Fruit fly (Drosophila melanogaster) whole organism, prepupa: ENCODE results near the gene btd.

Source experiments
- CG11294 ChIP-seq: fragments of 200-800 bp; sonication (Bioruptor generic); IDR thresholded peaks from 2 replicates; pipeline ENCODE4 v1.3.6; 2022; ENCODE audit warnings: missing biosample characterization, missing genetic modification characterization
- CG11902 ChIP-seq: fragments of 200-800 bp; sonication (Bioruptor generic); optimal IDR thresholded peaks from 3 replicates; lab custom pipeline; 2016; ENCODE audit warnings: missing biosample characterization, missing genetic modification characterization
- CG15336 ChIP-seq: fragments of 200-800 bp; sonication (Bioruptor generic); IDR thresholded peaks from 2 replicates; pipeline ENCODE4 v1.3.6; 2022; ENCODE audit warnings: missing biosample characterization, missing genetic modification characterization
- CG16779 ChIP-seq: fragments of 200-800 bp; sonication (Bioruptor generic); optimal IDR thresholded peaks from 3 replicates; lab custom pipeline; 2017; ENCODE audit warnings: missing biosample characterization, mild to moderate bottlenecking, missing genetic modification characterization
- CG3032 ChIP-seq: fragments of 200-800 bp; optimal IDR thresholded peaks from 2 replicates; lab custom pipeline; 2019; ENCODE audit warnings: missing biosample characterization, mild to moderate bottlenecking, missing genetic modification characterization, moderate library complexity
- CG31627 ChIP-seq: fragments of 200-800 bp; sonication (Bioruptor generic); optimal IDR thresholded peaks from 3 replicates; lab custom pipeline; 2016; ENCODE audit warnings: missing biosample characterization, missing genetic modification characterization
- CG32006 ChIP-seq: fragments of 200-800 bp; sonication (Bioruptor generic); optimal IDR thresholded peaks from 3 replicates; lab custom pipeline; 2017; ENCODE audit warnings: missing biosample characterization, mild to moderate bottlenecking, missing genetic modification characterization
- CG34406 ChIP-seq: fragments of 200-800 bp; sonication (Bioruptor generic); optimal IDR thresholded peaks from 3 replicates; lab custom pipeline; 2016; ENCODE audit warnings: missing biosample characterization, missing genetic modification characterization
- CG3919 ChIP-seq: fragments of 200-800 bp; sonication (Bioruptor generic); optimal IDR thresholded peaks from 3 replicates; lab custom pipeline; 2016; ENCODE audit warnings: missing biosample characterization, missing genetic modification characterization
- CG4318 ChIP-seq: fragments of 200-800 bp; sonication (Bioruptor generic); optimal IDR thresholded peaks from 3 replicates; lab custom pipeline; 2017; ENCODE audit warnings: missing biosample characterization, mild to moderate bottlenecking, missing genetic modification characterization
- CG6163 ChIP-seq: fragments of 200-800 bp; sonication (Bioruptor generic); IDR thresholded peaks from 3 replicates; pipeline ENCODE4 v1.3.6; 2022; ENCODE audit warnings: missing biosample characterization, missing genetic modification characterization
- CG6276 ChIP-seq: fragments of 200-800 bp; sonication (Bioruptor generic); optimal IDR thresholded peaks from 2 replicates; lab custom pipeline; 2017; ENCODE audit warnings: missing biosample characterization, mild to moderate bottlenecking, missing genetic modification characterization
- CG6808 ChIP-seq: fragments of 200-800 bp; sonication (Bioruptor generic); optimal IDR thresholded peaks from 3 replicates; lab custom pipeline; 2017; ENCODE audit warnings: missing biosample characterization, missing genetic modification characterization, mild to moderate bottlenecking, moderate library complexity, missing genetic modification reagents
- CG7368 ChIP-seq: fragments of 200-800 bp; sonication (Bioruptor generic); optimal IDR thresholded peaks from 3 replicates; lab custom pipeline; 2016; ENCODE audit warnings: missing biosample characterization, missing genetic modification characterization
- CG8119 ChIP-seq: fragments of 200-800 bp; sonication (Bioruptor generic); IDR thresholded peaks from 3 replicates; pipeline ENCODE4 v1.3.6; 2022; ENCODE audit warnings: missing biosample characterization, missing genetic modification characterization
- CG8319 ChIP-seq: fragments of 200-800 bp; sonication (Bioruptor generic); optimal IDR thresholded peaks from 3 replicates; lab custom pipeline; 2016; ENCODE audit warnings: missing biosample characterization, missing genetic modification characterization
- CG9139 ChIP-seq: fragments of 200-800 bp; sonication (Bioruptor generic); optimal IDR thresholded peaks from 3 replicates; lab custom pipeline; 2017; ENCODE audit warnings: missing biosample characterization, mild to moderate bottlenecking, missing genetic modification characterization
- Eip75B ChIP-seq: fragments of 200-800 bp; sonication (Bioruptor generic); optimal IDR thresholded peaks from 3 replicates; lab custom pipeline; 2016; ENCODE audit warnings: missing biosample characterization, missing genetic modification characterization
- Eip78C ChIP-seq: fragments of 200-800 bp; sonication (Bioruptor generic); peaks from one replicate; lab custom pipeline; 2016; ENCODE audit warnings: missing biosample characterization, missing genetic modification characterization
- Eip93F ChIP-seq: fragments of 200-800 bp; sonication (Bioruptor generic); optimal IDR thresholded peaks from 2 replicates; lab custom pipeline; 2016; ENCODE audit warnings: missing biosample characterization, mild to moderate bottlenecking, missing genetic modification characterization
- Ets21C ChIP-seq: fragments of 200-800 bp; sonication (Bioruptor generic); optimal IDR thresholded peaks from 3 replicates; lab custom pipeline; 2016; ENCODE audit warnings: missing biosample characterization, missing genetic modification characterization
- Ets96B ChIP-seq: fragments of 200-800 bp; optimal IDR thresholded peaks from 2 replicates; lab custom pipeline; 2019; ENCODE audit warnings: missing biosample characterization, mild to moderate bottlenecking, missing genetic modification characterization, moderate library complexity
- Hr38 ChIP-seq: sonication (Bioruptor generic); optimal IDR thresholded peaks from 2 replicates; lab custom pipeline; 2016; ENCODE audit warnings: missing biosample characterization, missing genetic modification characterization
- Hr39 ChIP-seq: fragments of 200-800 bp; sonication (Bioruptor generic); optimal IDR thresholded peaks from 2 replicates; lab custom pipeline; 2016; ENCODE audit warnings: missing biosample characterization, missing genetic modification characterization
- Met ChIP-seq: fragments of 200-800 bp; sonication (Bioruptor generic); optimal IDR thresholded peaks from 3 replicates; lab custom pipeline; 2016; ENCODE audit warnings: missing biosample characterization, missing genetic modification characterization
- Sox14 ChIP-seq: fragments of 200-800 bp; sonication (Bioruptor generic); optimal IDR thresholded peaks from 3 replicates; lab custom pipeline; 2016; ENCODE audit warnings: missing biosample characterization, missing genetic modification characterization
- Sox15 ChIP-seq: fragments of 200-800 bp; sonication (Bioruptor generic); optimal IDR thresholded peaks from 3 replicates; lab custom pipeline; 2016; ENCODE audit warnings: missing biosample characterization, missing genetic modification characterization
- achi ChIP-seq: fragments of 200-800 bp; sonication (Bioruptor generic); optimal IDR thresholded peaks from 3 replicates; lab custom pipeline; 2016; ENCODE audit warnings: missing biosample characterization, missing genetic modification characterization
- acj6 ChIP-seq: fragments of 200-800 bp; sonication (Bioruptor generic); optimal IDR thresholded peaks from 3 replicates; lab custom pipeline; 2016; ENCODE audit warnings: missing biosample characterization, missing genetic modification characterization
- cyc ChIP-seq: fragments of 200-800 bp; sonication (Bioruptor generic); optimal IDR thresholded peaks from 3 replicates; lab custom pipeline; 2016; ENCODE audit warnings: missing biosample characterization, missing genetic modification characterization
- esn ChIP-seq: fragments of 200-800 bp; sonication (Bioruptor generic); optimal IDR thresholded peaks from 2 replicates; lab custom pipeline; 2016; ENCODE audit warnings: missing biosample characterization, mild to moderate bottlenecking, missing genetic modification characterization, moderate library complexity
- fd59A ChIP-seq: fragments of 200-800 bp; sonication (Bioruptor generic); optimal IDR thresholded peaks from 2 replicates; lab custom pipeline; 2017; ENCODE audit warnings: missing biosample characterization, mild to moderate bottlenecking, missing genetic modification characterization, missing genetic modification reagents
- fd85E ChIP-seq: fragments of 200-800 bp; sonication (Bioruptor generic); optimal IDR thresholded peaks from 3 replicates; lab custom pipeline; 2016; ENCODE audit warnings: missing biosample characterization, missing genetic modification characterization
- fkh ChIP-seq: fragments of 200-800 bp; sonication (Bioruptor generic); optimal IDR thresholded peaks from 3 replicates; lab custom pipeline; 2017; ENCODE audit warnings: missing biosample characterization, mild to moderate bottlenecking, missing genetic modification characterization, moderate library complexity
- net ChIP-seq: fragments of 200-800 bp; sonication (Bioruptor generic); optimal IDR thresholded peaks from 3 replicates; lab custom pipeline; 2016; ENCODE audit warnings: missing biosample characterization, missing genetic modification characterization
- pdm3 ChIP-seq: fragments of 200-800 bp; sonication (Bioruptor generic); optimal IDR thresholded peaks from 3 replicates; lab custom pipeline; 2016; ENCODE audit warnings: missing biosample characterization, missing genetic modification characterization
- spab ChIP-seq: fragments of 200-800 bp; sonication (Bioruptor generic); optimal IDR thresholded peaks from 2 replicates; lab custom pipeline; 2017; ENCODE audit warnings: missing biosample characterization, mild to moderate bottlenecking, missing genetic modification characterization, missing genetic modification reagents
- ss ChIP-seq, 2 experiments: fragments of 200-800 bp; sonication (Bioruptor generic); optimal IDR thresholded peaks; 2 replicates in 1 of 2; 3 replicates in 1 of 2; lab custom pipeline; 2017 to 2018; ENCODE audit warnings: mild to moderate bottlenecking in 2 of 2, missing biosample characterization in 2 of 2, missing genetic modification characterization in 2 of 2, moderate library complexity in 1 of 2
- svp ChIP-seq: fragments of 200-800 bp; sonication (Bioruptor generic); peaks from one replicate; lab custom pipeline; 2016; ENCODE audit warnings: missing biosample characterization, missing genetic modification characterization
- topi ChIP-seq: fragments of 200-800 bp; sonication (Bioruptor generic); optimal IDR thresholded peaks from 3 replicates; lab custom pipeline; 2016; ENCODE audit warnings: missing biosample characterization, missing genetic modification characterization
- vri ChIP-seq: fragments of 200-800 bp; sonication (Bioruptor generic); optimal IDR thresholded peaks from 3 replicates; lab custom pipeline; 2016; ENCODE audit warnings: missing biosample characterization, mild to moderate bottlenecking, missing genetic modification characterization

btd gene

DNA sequence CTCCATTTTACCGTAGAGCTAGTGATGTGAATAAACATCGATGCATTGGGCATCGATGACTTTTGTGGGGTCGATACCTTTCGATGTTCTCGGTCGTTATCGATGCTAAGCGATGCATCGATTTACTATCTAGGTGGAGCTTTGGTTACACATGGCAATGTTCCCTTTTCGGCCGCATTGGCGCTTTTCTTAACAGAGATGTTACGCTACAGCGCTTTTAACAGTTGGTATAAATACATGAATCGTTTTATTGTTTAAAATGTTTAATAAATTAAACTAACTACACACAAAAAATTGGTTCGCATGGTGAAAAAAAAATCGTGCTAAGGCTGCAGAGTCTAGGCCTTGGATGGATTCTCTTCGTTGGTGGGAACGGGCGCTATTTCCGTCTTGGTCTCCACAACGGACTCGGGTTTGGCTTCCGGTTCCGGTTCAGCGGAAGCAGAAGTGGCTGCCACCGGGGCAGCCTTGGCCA is 35.1 kb upstream of the btd start, which contains the start of gene Ptpmeg2 (continued):
- TF ChIP-seq fd59A (GFP tag; lab: Kevin White, UChicago) (no peak), CG11294 (no peak), CG31627 (GFP tag; lab: Kevin White, UChicago) (peak; percentile 72), Met (GFP tag; lab: Kevin White, UChicago) (peak; percentile 56), esn (GFP tag; lab: Kevin White, UChicago) (peak; percentile 63), CG6808 (GFP tag; lab: Kevin White, UChicago) (peak; percentile 14), Ets21C (peak; percentile 27), Eip78C (GFP tag; lab: Kevin White, UChicago) (peak; percentile 71), CG16779 (tag; lab: Kevin White, UChicago) (no peak), CG8319 (GFP tag; lab: Kevin White, UChicago) (no peak), Sox14 (peak; percentile 50), Eip75B (GFP tag; lab: Kevin White, UChicago) (peak; percentile 50), CG34406 (GFP tag; lab: Kevin White, UChicago) (peak; percentile 0)

dm6 chrX:9661491-9661890 is 32.5 kb upstream of the btd start:
- TF ChIP-seq Eip78C (GFP tag; lab: Kevin White, UChicago) (peak; percentile 3), Eip75B (GFP tag; lab: Kevin White, UChicago) (no peak), svp (peak; percentile 62), net (GFP tag; lab: Kevin White, UChicago) (no peak)
- TF ChIP-seq, all 60 proteins: peak for 2

dm6 chrX:9662797-9663316 is 31.1 kb upstream of the btd start, which contains the start of gene CG3106:
Gene CG3106, minus strand, starts transcription at chrX:9662903.
- TF ChIP-seq svp, result no peak
- TF ChIP-seq achi, result no peak
- peak; percentile 23 for TF ChIP-seq Eip93F
- peak; percentile 86 for TF ChIP-seq vri
- TF ChIP-seq, all 60 proteins: peak for 2

dm6 chrX:9663666-9664065 is 30.3 kb upstream of the btd start:
- TF ChIP-seq Sox14, result no peak
- TF ChIP-seq Hr39 (GFP tag; lab: Kevin White, UChicago), result no peak
- TF ChIP-seq CG8319 (GFP tag; lab: Kevin White, UChicago), result no peak
- TF ChIP-seq CG31627 (GFP tag; lab: Kevin White, UChicago), result no peak
- TF ChIP-seq CG15336 (GFP tag; lab: Robert Waterston, UW), result no peak
- TF ChIP-seq topi, result no peak
- TF ChIP-seq CG6163 (GFP tag; lab: Robert Waterston, UW), result no peak
- TF ChIP-seq cyc, result no peak

dm6 chrX:9664426-9664825 is 29.6 kb upstream of the btd start:
- no peak for TF ChIP-seq CG16779 (tag; lab: Kevin White, UChicago)
- TF ChIP-seq CG9139 (GFP tag; lab: Kevin White, UChicago), result no peak
- no peak for TF ChIP-seq Sox15 (GFP tag; lab: Kevin White, UChicago)
- TF ChIP-seq Eip75B (GFP tag; lab: Kevin White, UChicago), result no peak
- peak; percentile 46; the same call in 2 of the 3 replicates for TF ChIP-seq CG8119 (GFP tag; lab: Robert Waterston, UW)
- TF ChIP-seq CG32006 (GFP tag; lab: Kevin White, UChicago), result no peak
- TF ChIP-seq Ets96B (tag; lab: Kevin White, UChicago), result no peak
- TF ChIP-seq Eip78C (GFP tag; lab: Kevin White, UChicago), result peak; percentile 53
- peak; percentile 4 for TF ChIP-seq acj6 (GFP tag; lab: Kevin White, UChicago)
- no peak for TF ChIP-seq ss (GFP tag; optimal IDR thresholded peaks at IDR 0.05; lab: Kevin White, UChicago)
- no peak for TF ChIP-seq Hr38
- peak; percentile 59 for TF ChIP-seq esn (GFP tag; lab: Kevin White, UChicago)
- no peak for TF ChIP-seq CG6808 (GFP tag; lab: Kevin White, UChicago)
- TF ChIP-seq CG31627 (GFP tag; lab: Kevin White, UChicago), result peak; percentile 37
- TF ChIP-seq Ets21C, result no peak
- TF ChIP-seq spab (GFP tag; lab: Kevin White, UChicago), result no peak
- no peak for TF ChIP-seq CG3919 (GFP tag; lab: Kevin White, UChicago)
- peak; percentile 38 for TF ChIP-seq vri
- no peak for TF ChIP-seq CG11294
- TF ChIP-seq CG11902, result no peak
- no peak for TF ChIP-seq fd85E (GFP tag; lab: Kevin White, UChicago)
- TF ChIP-seq CG3032, result no peak
- peak; percentile 20 for TF ChIP-seq achi
- TF ChIP-seq CG6276 (GFP tag; lab: Kevin White, UChicago), result no peak
- no peak for TF ChIP-seq pdm3 (GFP tag; lab: Kevin White, UChicago)
- no peak for TF ChIP-seq CG7368 (GFP tag; lab: Kevin White, UChicago)
- TF ChIP-seq CG34406 (GFP tag; lab: Kevin White, UChicago), result peak; percentile 34
- TF ChIP-seq CG4318 (GFP tag; lab: Kevin White, UChicago), result no peak
- TF ChIP-seq CG15336 (GFP tag; lab: Robert Waterston, UW), result peak; percentile 55
- peak; percentile 45 for TF ChIP-seq Sox14
- TF ChIP-seq fkh (GFP tag; lab: Kevin White, UChicago), result no peak
- TF ChIP-seq cyc, result peak; percentile 22
